Fruit fly (Drosophila melanogaster): ENCODE results near the gene Nf-YC.

Gene Nf-YC

dm6 chrX:6849178-6849956 is 28.6 kb upstream of the Nf-YC start, which contains the start of the genes Cht11 and CG4558:
Gene Cht11 (minus strand): TSS chrX:6849517.
Gene CG4558 (plus strand): TSS chrX:6849770.
- no peak for TF ChIP-seq Abd-B (GFP tag; optimal IDR thresholded peaks at IDR 0.05)
- TF ChIP-seq GATAd (GFP tag; optimal IDR thresholded peaks at IDR 0.05), result no peak
- peak; percentile 76 for TF ChIP-seq sv (GFP tag; optimal IDR thresholded peaks at IDR 0.05)
- TF ChIP-seq Sp1 (GFP tag; optimal IDR thresholded peaks at IDR 0.05), result peak; percentile 88
- no peak for TF ChIP-seq dl (GFP tag; optimal IDR thresholded peaks at IDR 0.05; ENCODE audit: insufficient read depth in 1 of 2, partially characterized antibody in 2 of 2)
- no peak for TF ChIP-seq Dif (GFP tag; optimal IDR thresholded peaks at IDR 0.05; ENCODE audit: partially characterized antibody)
- no peak for TF ChIP-seq Rel (GFP tag; optimal IDR thresholded peaks at IDR 0.05)
- TF ChIP-seq Rel (tag; optimal IDR thresholded peaks at IDR 0.05), result peak; percentile 95
- peak; percentile 81 for TF ChIP-seq ey (GFP tag; optimal IDR thresholded peaks at IDR 0.05)
- TF ChIP-seq CG32264 (GFP tag; optimal IDR thresholded peaks at IDR 0.05), result no peak
- TF ChIP-seq brk (GFP tag; optimal IDR thresholded peaks at IDR 0.05), result no peak
- TF ChIP-seq dsf (GFP tag; optimal IDR thresholded peaks at IDR 0.05; ENCODE audit: borderline replicate concordance), result peak; percentile 49
- TF ChIP-seq Myc (optimal IDR thresholded peaks at IDR 0.05), result no peak
- TF ChIP-seq dmrt93B (GFP tag; optimal IDR thresholded peaks at IDR 0.05), result peak; percentile 62
- no peak for TF ChIP-seq Dfd (GFP tag; optimal IDR thresholded peaks at IDR 0.05)
- peak; percentile 89 for TF ChIP-seq fru (GFP tag; optimal IDR thresholded peaks at IDR 0.05)
- no peak for TF ChIP-seq lola (GFP tag; optimal IDR thresholded peaks at IDR 0.05)
- TF ChIP-seq HLH106 (tag; optimal IDR thresholded peaks at IDR 0.05), result peak; percentile 90
- TF ChIP-seq Hnf4 (GFP tag; optimal IDR thresholded peaks at IDR 0.05), result peak; percentile 87
- peak; percentile 84 for TF ChIP-seq woc (GFP tag; optimal IDR thresholded peaks at IDR 0.05)
- peak; percentile 77 for TF ChIP-seq Jra (GFP tag; optimal IDR thresholded peaks at IDR 0.05)
- no peak for TF ChIP-seq tai (GFP tag; optimal IDR thresholded peaks at IDR 0.05)
- peak; percentile 90 for TF ChIP-seq psq (GFP tag; optimal IDR thresholded peaks at IDR 0.05)
- peak; percentile 84 for TF ChIP-seq OdsH (GFP tag; optimal IDR thresholded peaks at IDR 0.05)
- peak; percentile 6 for TF ChIP-seq Hr83 (GFP tag; optimal IDR thresholded peaks at IDR 0.05; ENCODE audit: poor library complexity, severe bottlenecking)
- TF ChIP-seq rgr (GFP tag; optimal IDR thresholded peaks at IDR 0.05), result peak; percentile 87
- TF ChIP-seq CG9705 (GFP tag; optimal IDR thresholded peaks at IDR 0.05), result peak; percentile 80
- TF ChIP-seq jim (GFP tag; optimal IDR thresholded peaks at IDR 0.05), result no peak
- TF ChIP-seq sage (GFP tag; optimal IDR thresholded peaks at IDR 0.05), result peak; percentile 55
- peak; percentile 87 for TF ChIP-seq h (GFP tag; optimal IDR thresholded peaks at IDR 0.05)
- no peak for TF ChIP-seq N (GFP tag; optimal IDR thresholded peaks at IDR 0.05)
- TF ChIP-seq CrebA (GFP tag; optimal IDR thresholded peaks at IDR 0.05; ENCODE audit: borderline replicate concordance), result no peak
- peak; percentile 79 for TF ChIP-seq br (GFP tag; optimal IDR thresholded peaks at IDR 0.05)
- no peak for TF ChIP-seq Hr78 (GFP tag; optimal IDR thresholded peaks at IDR 0.05)
- peak in 1 of 2 experiments; percentile 91 for TF ChIP-seq foxo (GFP tag; optimal IDR thresholded peaks at IDR 0.05)

- no peak for TF ChIP-seq Hr83 (GFP tag; optimal IDR thresholded peaks at IDR 0.05; ENCODE audit: poor library complexity, severe bottlenecking)
- peak; percentile 73 for TF ChIP-seq CG9705 (GFP tag; optimal IDR thresholded peaks at IDR 0.05)
- no peak for TF ChIP-seq Jra (GFP tag; optimal IDR thresholded peaks at IDR 0.05)
- peak; percentile 68 for TF ChIP-seq woc (GFP tag; optimal IDR thresholded peaks at IDR 0.05)
- TF ChIP-seq dsf (GFP tag; optimal IDR thresholded peaks at IDR 0.05; ENCODE audit: borderline replicate concordance), result peak; percentile 47
- TF ChIP-seq rgr (GFP tag; optimal IDR thresholded peaks at IDR 0.05), result peak; percentile 76
- TF ChIP-seq OdsH (GFP tag; optimal IDR thresholded peaks at IDR 0.05), result peak; percentile 56
- no peak for TF ChIP-seq tai (GFP tag; optimal IDR thresholded peaks at IDR 0.05)
- TF ChIP-seq br (GFP tag; optimal IDR thresholded peaks at IDR 0.05), result peak; percentile 42
- TF ChIP-seq foxo (GFP tag; optimal IDR thresholded peaks at IDR 0.05), result peak in 1 of 2 experiments; percentile 82
- TF ChIP-seq Vsx2 (GFP tag; optimal IDR thresholded peaks at IDR 0.05; ENCODE audit: partially characterized antibody), result no peak
- TF ChIP-seq Dif (GFP tag; optimal IDR thresholded peaks at IDR 0.05; ENCODE audit: partially characterized antibody), result no peak
- TF ChIP-seq Abd-B (GFP tag; optimal IDR thresholded peaks at IDR 0.05), result no peak
- peak; percentile 69 for TF ChIP-seq h (GFP tag; optimal IDR thresholded peaks at IDR 0.05)
- no peak for TF ChIP-seq Dfd (GFP tag; optimal IDR thresholded peaks at IDR 0.05)
- TF ChIP-seq Rel (GFP tag; optimal IDR thresholded peaks at IDR 0.05), result no peak
- peak; percentile 43 for TF ChIP-seq Rel (tag; optimal IDR thresholded peaks at IDR 0.05)
- TF ChIP-seq pan (optimal IDR thresholded peaks at IDR 0.05), result no peak
- peak; percentile 70 for TF ChIP-seq fru (GFP tag; optimal IDR thresholded peaks at IDR 0.05)
- no peak for TF ChIP-seq CrebA (GFP tag; optimal IDR thresholded peaks at IDR 0.05; ENCODE audit: borderline replicate concordance)
- TF ChIP-seq Sp1 (GFP tag; optimal IDR thresholded peaks at IDR 0.05), result peak; percentile 81
- TF ChIP-seq dl (GFP tag; optimal IDR thresholded peaks at IDR 0.05; ENCODE audit: insufficient read depth in 1 of 2, partially characterized antibody in 2 of 2), result no peak
- no peak for TF ChIP-seq jim (GFP tag; optimal IDR thresholded peaks at IDR 0.05)
- peak; percentile 17 for TF ChIP-seq sage (GFP tag; optimal IDR thresholded peaks at IDR 0.05)
- TF ChIP-seq HLH106 (tag; optimal IDR thresholded peaks at IDR 0.05), result peak; percentile 86
- peak; percentile 69 for TF ChIP-seq psq (GFP tag; optimal IDR thresholded peaks at IDR 0.05)
- no peak for TF ChIP-seq Hnf4 (GFP tag; optimal IDR thresholded peaks at IDR 0.05)
- TF ChIP-seq GATAd (GFP tag; optimal IDR thresholded peaks at IDR 0.05), result no peak
- TF ChIP-seq ey (GFP tag; optimal IDR thresholded peaks at IDR 0.05), result peak; percentile 54
- no peak for TF ChIP-seq brk (GFP tag; optimal IDR thresholded peaks at IDR 0.05)
- no peak for TF ChIP-seq Mio (GFP tag; optimal IDR thresholded peaks at IDR 0.05)
- peak; percentile 67 for TF ChIP-seq sv (GFP tag; optimal IDR thresholded peaks at IDR 0.05)
- TF ChIP-seq Myc (optimal IDR thresholded peaks at IDR 0.05), result no peak
- no peak for TF ChIP-seq usp (GFP tag; optimal IDR thresholded peaks at IDR 0.05)
- TF ChIP-seq lola (GFP tag; optimal IDR thresholded peaks at IDR 0.05), result no peak
- no peak for TF ChIP-seq CG32264 (GFP tag; optimal IDR thresholded peaks at IDR 0.05)
- no peak for TF ChIP-seq Hr78 (GFP tag; optimal IDR thresholded peaks at IDR 0.05)
- TF ChIP-seq dmrt93B (GFP tag; optimal IDR thresholded peaks at IDR 0.05), result peak; percentile 71
- TF ChIP-seq N (GFP tag; optimal IDR thresholded peaks at IDR 0.05), result no peak
Measured at dm6 chrX:6843841-6844440, 23.2 kb upstream of the Nf-YC start, which contains the start of the genes CG14435 and Tmf. Gene CG14435 (minus strand): TSS chrX:6843921. Gene Tmf (plus strand): TSS chrX:6844341.

All from whole organism, wandering third instar larva.